Fruit fly (Drosophila melanogaster) whole organism, wandering third instar larva: ENCODE results near the gene CG17738.

Source experiments
- Abd-B ChIP-seq: fragments of >200 bp; optimal IDR thresholded peaks from 2 replicates; lab custom pipeline; 2017; ENCODE audit warnings: missing biosample characterization, missing genetic modification characterization
- CG32264 ChIP-seq: fragments of 200-800 bp; sonication (Bioruptor generic); optimal IDR thresholded peaks from 2 replicates; lab custom pipeline; 2016; ENCODE audit warnings: missing biosample characterization, missing genetic modification characterization
- CG9705 ChIP-seq: fragments of 200-800 bp; sonication (Bioruptor generic); optimal IDR thresholded peaks from 2 replicates; lab custom pipeline; 2018; ENCODE audit warnings: missing biosample characterization, mild to moderate bottlenecking, missing genetic modification characterization
- CrebA ChIP-seq: fragments of 200-800 bp; sonication (Bioruptor generic); optimal IDR thresholded peaks from 2 replicates; lab custom pipeline; 2016; ENCODE audit warnings: missing biosample characterization, mild to moderate bottlenecking, missing genetic modification characterization, borderline replicate concordance
- Dfd ChIP-seq: fragments of >200 bp; optimal IDR thresholded peaks from 2 replicates; lab custom pipeline; 2017; ENCODE audit warnings: missing biosample characterization, missing genetic modification characterization
- Dif ChIP-seq: fragments of 200-275, 200-300 bp; sonication (Bioruptor generic); optimal IDR thresholded peaks from 2 replicates; lab custom pipeline; 2018; ENCODE audit warnings: missing biosample characterization, missing genetic modification characterization; ENCODE audit not compliant: partially characterized antibody
- GATAd ChIP-seq: sonication (Bioruptor generic); optimal IDR thresholded peaks from 2 replicates; lab custom pipeline; 2016; ENCODE audit warnings: missing biosample characterization, missing genetic modification characterization
- HLH106 ChIP-seq: fragments of 200-800 bp; optimal IDR thresholded peaks from 3 replicates; lab custom pipeline; 2019; ENCODE audit warnings: missing biosample characterization, mild to moderate bottlenecking, missing genetic modification characterization, moderate library complexity
- Hnf4 ChIP-seq: fragments of 200-800 bp; sonication (Bioruptor generic); optimal IDR thresholded peaks from 2 replicates; lab custom pipeline; 2016; ENCODE audit warnings: missing biosample characterization, mild to moderate bottlenecking, missing genetic modification characterization
- Hr78 ChIP-seq: fragments of >200 bp; optimal IDR thresholded peaks from 2 replicates; lab custom pipeline; 2017; ENCODE audit warnings: missing biosample characterization, missing genetic modification characterization
- Hr83 ChIP-seq: fragments of 200-300 bp; sonication (Bioruptor generic); optimal IDR thresholded peaks from 2 replicates; lab custom pipeline; 2016; ENCODE audit warnings: missing biosample characterization, mild to moderate bottlenecking, missing genetic modification characterization, moderate library complexity; ENCODE audit not compliant: poor library complexity, severe bottlenecking
- Jra ChIP-seq: sonication (Bioruptor generic); optimal IDR thresholded peaks from 2 replicates; lab custom pipeline; 2016; ENCODE audit warnings: missing biosample characterization, missing genetic modification characterization
- Mio ChIP-seq: sonication (Bioruptor generic); optimal IDR thresholded peaks from 2 replicates; lab custom pipeline; 2016; ENCODE audit warnings: missing biosample characterization, missing genetic modification characterization
- Myc ChIP-seq: fragments of >200 bp; optimal IDR thresholded peaks from 2 replicates; lab custom pipeline; 2017
- N ChIP-seq: fragments of >200 bp; optimal IDR thresholded peaks from 2 replicates; lab custom pipeline; 2018; ENCODE audit warnings: missing biosample characterization, missing external identifiers, missing genetic modification characterization
- OdsH ChIP-seq: fragments of 200-800 bp; sonication (Bioruptor generic); optimal IDR thresholded peaks from 2 replicates; lab custom pipeline; 2016; ENCODE audit warnings: missing biosample characterization, mild to moderate bottlenecking, missing genetic modification characterization
- Rel ChIP-seq, 2 experiments: fragments of 200-800 bp; sonication (Bioruptor generic) in 1 of 2; optimal IDR thresholded peaks; 2 replicates in 1 of 2; 3 replicates in 1 of 2; lab custom pipeline; 2016 to 2019; ENCODE audit warnings: mild to moderate bottlenecking in 2 of 2, missing biosample characterization in 2 of 2, missing genetic modification characterization in 2 of 2, moderate library complexity in 1 of 2
- Sp1 ChIP-seq: fragments of 200-800 bp; sonication (Bioruptor generic); optimal IDR thresholded peaks from 3 replicates; lab custom pipeline; 2019; ENCODE audit warnings: missing biosample characterization, mild to moderate bottlenecking, missing genetic modification characterization, moderate library complexity
- Vsx2 ChIP-seq: fragments of 200-300, 225-300 bp; sonication (Bioruptor generic); optimal IDR thresholded peaks from 2 replicates; lab custom pipeline; 2018; ENCODE audit warnings: missing biosample characterization, missing genetic modification characterization; ENCODE audit not compliant: partially characterized antibody
- br ChIP-seq: fragments of 200-800 bp; sonication (Bioruptor generic); optimal IDR thresholded peaks from 2 replicates; lab custom pipeline; 2016; ENCODE audit warnings: missing biosample characterization, missing genetic modification characterization
- brk ChIP-seq: fragments of 200-800 bp; sonication (Bioruptor generic); optimal IDR thresholded peaks from 2 replicates; lab custom pipeline; 2016; ENCODE audit warnings: missing biosample characterization, mild to moderate bottlenecking, missing genetic modification characterization
- dl ChIP-seq, 2 experiments: fragments of 175-275, 200-275 bp in 1 of 2; fragments of 200-275 bp in 1 of 2; sonication (Bioruptor generic); optimal IDR thresholded peaks; lab custom pipeline; 2018; ENCODE audit warnings: mild to moderate bottlenecking in 2 of 2, missing biosample characterization in 2 of 2, missing genetic modification characterization in 2 of 2, moderate library complexity in 2 of 2; ENCODE audit not compliant: partially characterized antibody in 2 of 2, insufficient read depth in 1 of 2
- dmrt93B ChIP-seq: fragments of 200-800 bp; sonication (Bioruptor generic); optimal IDR thresholded peaks from 2 replicates; lab custom pipeline; 2018; ENCODE audit warnings: missing biosample characterization, mild to moderate bottlenecking, missing genetic modification characterization
- dsf ChIP-seq: sonication (Bioruptor generic); optimal IDR thresholded peaks from 2 replicates; lab custom pipeline; 2016; ENCODE audit warnings: missing biosample characterization, missing genetic modification characterization, borderline replicate concordance
- ey ChIP-seq: fragments of 200-800 bp; sonication (Bioruptor generic); optimal IDR thresholded peaks from 2 replicates; lab custom pipeline; 2016; ENCODE audit warnings: missing biosample characterization, missing genetic modification characterization
- foxo ChIP-seq, 2 experiments: fragments of 200-800 bp; sonication (Bioruptor generic); optimal IDR thresholded peaks; 2 replicates in 1 of 2; 3 replicates in 1 of 2; lab custom pipeline; 2016 to 2017; ENCODE audit warnings: missing biosample characterization in 2 of 2, missing genetic modification characterization in 2 of 2
- fru ChIP-seq: fragments of 200-800 bp; sonication (Bioruptor generic); optimal IDR thresholded peaks from 3 replicates; lab custom pipeline; 2016; ENCODE audit warnings: missing biosample characterization, mild to moderate bottlenecking, missing genetic modification characterization
- h ChIP-seq: fragments of 200-800 bp; sonication (Bioruptor generic); optimal IDR thresholded peaks from 3 replicates; lab custom pipeline; 2016; ENCODE audit warnings: missing biosample characterization, mild to moderate bottlenecking, missing genetic modification characterization
- jim ChIP-seq: fragments of 175-275, 200-325 bp; sonication (Bioruptor generic); optimal IDR thresholded peaks from 2 replicates; lab custom pipeline; 2016; ENCODE audit warnings: missing biosample characterization, mild to moderate bottlenecking, missing genetic modification characterization
- lola ChIP-seq: fragments of >200 bp; optimal IDR thresholded peaks from 2 replicates; lab custom pipeline; 2017; ENCODE audit warnings: missing biosample characterization, missing genetic modification characterization
- pan ChIP-seq: fragments of >200 bp; optimal IDR thresholded peaks from 2 replicates; lab custom pipeline; 2017
- psq ChIP-seq: fragments of 200-800 bp; sonication (Bioruptor generic); optimal IDR thresholded peaks from 3 replicates; lab custom pipeline; 2017; ENCODE audit warnings: missing biosample characterization, mild to moderate bottlenecking, missing genetic modification characterization, moderate library complexity
- rgr ChIP-seq: fragments of 200-800 bp; sonication (Bioruptor generic); optimal IDR thresholded peaks from 3 replicates; lab custom pipeline; 2016; ENCODE audit warnings: missing biosample characterization, mild to moderate bottlenecking, missing genetic modification characterization
- sage ChIP-seq: fragments of 200-800 bp; sonication (Bioruptor generic); optimal IDR thresholded peaks from 2 replicates; lab custom pipeline; 2016; ENCODE audit warnings: missing biosample characterization, mild to moderate bottlenecking, missing genetic modification characterization
- sv ChIP-seq: fragments of 200-800 bp; sonication (Bioruptor generic); optimal IDR thresholded peaks from 3 replicates; lab custom pipeline; 2016; ENCODE audit warnings: missing biosample characterization, missing genetic modification characterization
- tai ChIP-seq: sonication (Bioruptor generic); optimal IDR thresholded peaks from 2 replicates; lab custom pipeline; 2016; ENCODE audit warnings: missing biosample characterization, missing genetic modification characterization
- usp ChIP-seq: fragments of >200 bp; optimal IDR thresholded peaks from 2 replicates; lab custom pipeline; 2017; ENCODE audit warnings: missing biosample characterization, missing genetic modification characterization
- woc ChIP-seq: sonication (Bioruptor generic); optimal IDR thresholded peaks from 2 replicates; lab custom pipeline; 2016; ENCODE audit warnings: missing biosample characterization, mild to moderate bottlenecking, missing genetic modification characterization

CG17738 gene

dm6 chr3R:12302915-12303314 lies 32.2 kb downstream of the CG17738 start:
- TF ChIP-seq Rel (GFP tag; optimal IDR thresholded peaks at IDR 0.05; lab: Kevin White, UChicago) (no peak), Rel (tag; optimal IDR thresholded peaks at IDR 0.05; lab: Kevin White, UChicago) (peak; percentile 53), woc (GFP tag; lab: Kevin White, UChicago) (no peak)

dm6 chr3R:12307569-12307968 lies 36.9 kb downstream of the CG17738 start:
- no peak for TF ChIP-seq psq (GFP tag; lab: Kevin White, UChicago)
- TF ChIP-seq Hnf4 = no peak
- TF ChIP-seq Abd-B (GFP tag; lab: Kevin White, UChicago) = no peak
- no peak for TF ChIP-seq fru
- no peak for TF ChIP-seq GATAd (GFP tag; lab: Kevin White, UChicago)
- TF ChIP-seq HLH106 (tag; lab: Kevin White, UChicago) = no peak
- TF ChIP-seq Dif (GFP tag; lab: Kevin White, UChicago) = no peak

- TF ChIP-seq Jra (GFP tag; lab: Kevin White, UChicago) = no peak
- TF ChIP-seq jim (GFP tag; lab: Kevin White, UChicago) = no peak
- TF ChIP-seq Mio (GFP tag; lab: Kevin White, UChicago) = no peak
- no peak for TF ChIP-seq h (GFP tag; lab: Kevin White, UChicago)
- TF ChIP-seq, all 38 proteins: peak for 0
Measured at dm6 chr3R:12311053-12311452, 40.4 kb downstream of the CG17738 start, which contains the start of gene CG4066. Gene CG4066, plus strand, starts transcription at chr3R:12311353.

- peak; percentile 86 for TF ChIP-seq sage (GFP tag; lab: Kevin White, UChicago)
- no peak for TF ChIP-seq N (GFP tag; lab: Kevin White, UChicago)
- TF ChIP-seq Mio (GFP tag; lab: Kevin White, UChicago) = no peak
- TF ChIP-seq jim (GFP tag; lab: Kevin White, UChicago) = no peak
- peak; percentile 92 for TF ChIP-seq OdsH
- TF ChIP-seq Hr78 (GFP tag; lab: Kevin White, UChicago) = no peak
- TF ChIP-seq br = peak; percentile 85
- peak; percentile 70 for TF ChIP-seq tai
- TF ChIP-seq Hnf4 = peak; percentile 86
- TF ChIP-seq dsf (GFP tag; lab: Kevin White, UChicago) = peak; percentile 16
- TF ChIP-seq pan (lab: Kevin White, UChicago) = no peak
- peak; percentile 85 for TF ChIP-seq fru
- peak; percentile 92 for TF ChIP-seq psq (GFP tag; lab: Kevin White, UChicago)
- peak; percentile 90 for TF ChIP-seq h (GFP tag; lab: Kevin White, UChicago)
- TF ChIP-seq brk (GFP tag; lab: Kevin White, UChicago) = peak; percentile 88
- peak; percentile 90 for TF ChIP-seq Sp1 (GFP tag; lab: Kevin White, UChicago)
- TF ChIP-seq foxo (GFP tag; optimal IDR thresholded peaks at IDR 0.05; lab: Kevin White, UChicago) = peak in 1 of 2 experiments; percentile 90
- TF ChIP-seq HLH106 (tag; lab: Kevin White, UChicago) = peak; percentile 88
- peak; percentile 19 for TF ChIP-seq Jra (GFP tag; lab: Kevin White, UChicago)
- TF ChIP-seq Vsx2 = no peak
- TF ChIP-seq dl (GFP tag; optimal IDR thresholded peaks at IDR 0.05; lab: Kevin White, UChicago; ENCODE audit: insufficient read depth in 1 of 2, partially characterized antibody in 2 of 2) = no peak
- TF ChIP-seq Dfd (GFP tag; lab: Kevin White, UChicago) = no peak
- TF ChIP-seq ey (GFP tag; lab: Kevin White, UChicago) = peak; percentile 86
- no peak for TF ChIP-seq Dif (GFP tag; lab: Kevin White, UChicago)
- no peak for TF ChIP-seq Abd-B (GFP tag; lab: Kevin White, UChicago)
- TF ChIP-seq Rel (GFP tag; optimal IDR thresholded peaks at IDR 0.05; lab: Kevin White, UChicago) = peak; percentile 56
- peak; percentile 56 for TF ChIP-seq Rel (tag; optimal IDR thresholded peaks at IDR 0.05; lab: Kevin White, UChicago)
- TF ChIP-seq dmrt93B (GFP tag; lab: Kevin White, UChicago) = peak; percentile 68
- no peak for TF ChIP-seq sv (GFP tag; lab: Kevin White, UChicago)
- no peak for TF ChIP-seq Myc (lab: Kevin White, UChicago)
- peak; percentile 81 for TF ChIP-seq woc (GFP tag; lab: Kevin White, UChicago)
- TF ChIP-seq GATAd (GFP tag; lab: Kevin White, UChicago) = no peak
- TF ChIP-seq Hr83 = peak; percentile 8
- no peak for TF ChIP-seq lola (GFP tag; lab: Kevin White, UChicago)
- peak; percentile 91 for TF ChIP-seq rgr
- peak; percentile 61 for TF ChIP-seq CG32264 (GFP tag; lab: Kevin White, UChicago)
- no peak for TF ChIP-seq usp (GFP tag; lab: Kevin White, UChicago)
- peak; percentile 73 for TF ChIP-seq CG9705 (GFP tag; lab: Kevin White, UChicago)
- peak; percentile 54 for TF ChIP-seq CrebA (GFP tag; lab: Kevin White, UChicago)
Measured at dm6 chr3R:12314236-12314635, 43.5 kb downstream of the CG17738 start.
